Worm (Caenorhabditis elegans): ENCODE results near the gene ubc-15.

- TF ChIP-seq lin-39 (tag; optimal IDR thresholded peaks at IDR 0.05) (no peak), aly-2 (tag; optimal IDR thresholded peaks at IDR 0.05) (no peak), ceh-16 (tag; optimal IDR thresholded peaks at IDR 0.05) (no peak), nhr-237 (tag; optimal IDR thresholded peaks at IDR 0.05) (no peak), F13H6.1 (tag; optimal IDR thresholded peaks at IDR 0.05) (no peak), unc-39 (tag; optimal IDR thresholded peaks at IDR 0.05) (no peak), snpc-4 (tag; optimal IDR thresholded peaks at IDR 0.05) (no peak), fos-1 (tag; optimal IDR thresholded peaks at IDR 0.05) (peak; percentile 41), unc-62 (GFP tag; optimal IDR thresholded peaks at IDR 0.05) (no peak), mdl-1 (tag; optimal IDR thresholded peaks at IDR 0.05) (no peak), nhr-11 (tag; optimal IDR thresholded peaks at IDR 0.05) (no peak), lin-11 (tag; optimal IDR thresholded peaks at IDR 0.05) (no peak)
Measured at ce11 chrII:2922359-2922758, 9.0 kb upstream of the ubc-15 start.

Data from whole organism, L2 larva.